Fruit fly (Drosophila melanogaster): ENCODE data around the gene ath.

ath gene

dm6 chr2L:10231092-10231494 is 20.1 kb downstream of the ath start:
- TF ChIP-seq CG13204 (GFP tag; optimal IDR thresholded peaks at IDR 0.05) (no peak), CG10348 (GFP tag; IDR thresholded peaks at IDR 0.05) (no peak), CG4496 (GFP tag; IDR thresholded peaks at IDR 0.05) (peak; percentile 65; the same call in 2 of the 3 replicates), EcR (GFP tag; optimal IDR thresholded peaks at IDR 0.05) (no peak), CG17806 (tag; optimal IDR thresholded peaks at IDR 0.05) (peak; percentile 53), gl (tag; optimal IDR thresholded peaks at IDR 0.05) (no peak), CG12605 (GFP tag; IDR thresholded peaks at IDR 0.05) (no peak), CG8301 (tag; optimal IDR thresholded peaks at IDR 0.05) (peak; percentile 61), CG14655 (GFP tag; optimal IDR thresholded peaks at IDR 0.05) (no peak), Pif1A (GFP tag; optimal IDR thresholded peaks at IDR 0.05) (peak; percentile 79), CG15710 (tag; optimal IDR thresholded peaks at IDR 0.05) (peak; percentile 10), Pif1B (GFP tag; optimal IDR thresholded peaks at IDR 0.05) (peak; percentile 62), D1 (tag; optimal IDR thresholded peaks at IDR 0.05) (no peak), CG32121 (GFP tag; IDR thresholded peaks at IDR 0.05) (peak; percentile 54; the same call in 1 of the 2 replicates), fd96Ca (GFP tag; IDR thresholded peaks at IDR 0.05) (no peak), CG8159 (tag; optimal IDR thresholded peaks at IDR 0.05) (peak; percentile 38), rn (GFP tag; IDR thresholded peaks at IDR 0.05) (no peak), Ets98B (GFP tag; IDR thresholded peaks at IDR 0.05) (no peak), Snoo (tag; optimal IDR thresholded peaks at IDR 0.05) (no peak), CG34367 (tag; optimal IDR thresholded peaks at IDR 0.05) (no peak), CG9948 (tag; optimal IDR thresholded peaks at IDR 0.05) (peak; percentile 30)

dm6 chr2L:10231510-10231909 is 20.6 kb downstream of the ath start, which contains the start of gene ova:
TSS of gene ova (minus strand) at chr2L:10231692.
- no peak for TF ChIP-seq Pif1A (GFP tag; optimal IDR thresholded peaks at IDR 0.05)
- no peak for TF ChIP-seq gl (tag; optimal IDR thresholded peaks at IDR 0.05)
- TF ChIP-seq Pif1B (GFP tag; optimal IDR thresholded peaks at IDR 0.05), result no peak
- TF ChIP-seq CG32121 (GFP tag; IDR thresholded peaks at IDR 0.05), result no peak
- no peak for TF ChIP-seq D1 (tag; optimal IDR thresholded peaks at IDR 0.05)
- no peak for TF ChIP-seq CG17806 (tag; optimal IDR thresholded peaks at IDR 0.05)
- TF ChIP-seq EcR (GFP tag; optimal IDR thresholded peaks at IDR 0.05), result no peak
- TF ChIP-seq CG9948 (tag; optimal IDR thresholded peaks at IDR 0.05), result no peak
- no peak for TF ChIP-seq CG8301 (tag; optimal IDR thresholded peaks at IDR 0.05)
- TF ChIP-seq fd96Ca (GFP tag; IDR thresholded peaks at IDR 0.05), result no peak
- TF ChIP-seq CG13204 (GFP tag; optimal IDR thresholded peaks at IDR 0.05), result no peak
- no peak for TF ChIP-seq CG34367 (tag; optimal IDR thresholded peaks at IDR 0.05)
- TF ChIP-seq rn (GFP tag; IDR thresholded peaks at IDR 0.05), result no peak
- TF ChIP-seq CG8159 (tag; optimal IDR thresholded peaks at IDR 0.05), result no peak
- TF ChIP-seq CG12605 (GFP tag; IDR thresholded peaks at IDR 0.05), result no peak

dm6 chr2L:10232152-10232816 is 21.3 kb downstream of the ath start, which contains the start of gene eEF1delta:
TSS of gene eEF1delta (plus strand) at chr2L:10232507.
- TF ChIP-seq CG12605 (GFP tag; IDR thresholded peaks at IDR 0.05), result no peak
- TF ChIP-seq CG17806 (tag; optimal IDR thresholded peaks at IDR 0.05), result no peak
- TF ChIP-seq Pif1A (GFP tag; optimal IDR thresholded peaks at IDR 0.05), result no peak
- TF ChIP-seq CG15710 (tag; optimal IDR thresholded peaks at IDR 0.05), result no peak
- TF ChIP-seq CG8301 (tag; optimal IDR thresholded peaks at IDR 0.05), result no peak
- TF ChIP-seq CG34367 (tag; optimal IDR thresholded peaks at IDR 0.05), result no peak
- TF ChIP-seq fd96Ca (GFP tag; IDR thresholded peaks at IDR 0.05), result no peak
- TF ChIP-seq EcR (GFP tag; optimal IDR thresholded peaks at IDR 0.05), result no peak
- no peak for TF ChIP-seq CG32121 (GFP tag; IDR thresholded peaks at IDR 0.05)
- TF ChIP-seq rn (GFP tag; IDR thresholded peaks at IDR 0.05), result no peak
- no peak for TF ChIP-seq CG9948 (tag; optimal IDR thresholded peaks at IDR 0.05)
- TF ChIP-seq gl (tag; optimal IDR thresholded peaks at IDR 0.05), result no peak
- TF ChIP-seq D1 (tag; optimal IDR thresholded peaks at IDR 0.05), result no peak
- no peak for TF ChIP-seq Pif1B (GFP tag; optimal IDR thresholded peaks at IDR 0.05)
- TF ChIP-seq CG8159 (tag; optimal IDR thresholded peaks at IDR 0.05), result no peak
- no peak for TF ChIP-seq Snoo (tag; optimal IDR thresholded peaks at IDR 0.05)
- TF ChIP-seq CG14655 (GFP tag; optimal IDR thresholded peaks at IDR 0.05), result no peak
- TF ChIP-seq Ets98B (GFP tag; IDR thresholded peaks at IDR 0.05), result no peak

dm6 chr2L:10232827-10233226 is 21.9 kb downstream of the ath start:
- TF ChIP-seq CG34367 (tag; optimal IDR thresholded peaks at IDR 0.05) (no peak), Pif1B (GFP tag; optimal IDR thresholded peaks at IDR 0.05) (no peak), Ets98B (GFP tag; IDR thresholded peaks at IDR 0.05) (no peak), Snoo (tag; optimal IDR thresholded peaks at IDR 0.05) (no peak), CG17806 (tag; optimal IDR thresholded peaks at IDR 0.05) (no peak), CG9948 (tag; optimal IDR thresholded peaks at IDR 0.05) (no peak), D1 (tag; optimal IDR thresholded peaks at IDR 0.05) (no peak), CG14655 (GFP tag; optimal IDR thresholded peaks at IDR 0.05) (no peak), Pif1A (GFP tag; optimal IDR thresholded peaks at IDR 0.05) (no peak), CG10348 (GFP tag; IDR thresholded peaks at IDR 0.05) (no peak), rn (GFP tag; IDR thresholded peaks at IDR 0.05) (no peak), CG8301 (tag; optimal IDR thresholded peaks at IDR 0.05) (no peak), CG32121 (GFP tag; IDR thresholded peaks at IDR 0.05) (no peak), EcR (GFP tag; optimal IDR thresholded peaks at IDR 0.05) (no peak), CG8159 (tag; optimal IDR thresholded peaks at IDR 0.05) (no peak), gl (tag; optimal IDR thresholded peaks at IDR 0.05) (no peak), CG4496 (GFP tag; IDR thresholded peaks at IDR 0.05) (no peak), CG15710 (tag; optimal IDR thresholded peaks at IDR 0.05) (no peak), fd96Ca (GFP tag; IDR thresholded peaks at IDR 0.05) (no peak), CG13204 (GFP tag; optimal IDR thresholded peaks at IDR 0.05) (no peak)

dm6 chr2L:10237725-10238446 is 26.9 kb downstream of the ath start, which contains the start of gene mthl15:
TSS of gene mthl15 (minus strand) at chr2L:10238317.
- no peak for TF ChIP-seq D1 (tag; optimal IDR thresholded peaks at IDR 0.05)
- no peak for TF ChIP-seq Ets98B (GFP tag; IDR thresholded peaks at IDR 0.05)
- TF ChIP-seq Pif1A (GFP tag; optimal IDR thresholded peaks at IDR 0.05), result no peak
- no peak for TF ChIP-seq CG14655 (GFP tag; optimal IDR thresholded peaks at IDR 0.05)
- no peak for TF ChIP-seq EcR (GFP tag; optimal IDR thresholded peaks at IDR 0.05)
- no peak for TF ChIP-seq CG12605 (GFP tag; IDR thresholded peaks at IDR 0.05)
- TF ChIP-seq CG8159 (tag; optimal IDR thresholded peaks at IDR 0.05), result no peak
- no peak for TF ChIP-seq fd96Ca (GFP tag; IDR thresholded peaks at IDR 0.05)
- no peak for TF ChIP-seq Pif1B (GFP tag; optimal IDR thresholded peaks at IDR 0.05)
- TF ChIP-seq CG10348 (GFP tag; IDR thresholded peaks at IDR 0.05), result no peak
- TF ChIP-seq CG9948 (tag; optimal IDR thresholded peaks at IDR 0.05), result no peak
- no peak for TF ChIP-seq gl (tag; optimal IDR thresholded peaks at IDR 0.05)
- TF ChIP-seq CG34367 (tag; optimal IDR thresholded peaks at IDR 0.05), result no peak
- no peak for TF ChIP-seq CG15710 (tag; optimal IDR thresholded peaks at IDR 0.05)
- TF ChIP-seq CG4496 (GFP tag; IDR thresholded peaks at IDR 0.05), result no peak
- no peak for TF ChIP-seq rn (GFP tag; IDR thresholded peaks at IDR 0.05)
- TF ChIP-seq CG17806 (tag; optimal IDR thresholded peaks at IDR 0.05), result no peak
- TF ChIP-seq CG8301 (tag; optimal IDR thresholded peaks at IDR 0.05), result no peak
- no peak for TF ChIP-seq CG32121 (GFP tag; IDR thresholded peaks at IDR 0.05)
- TF ChIP-seq CG13204 (GFP tag; optimal IDR thresholded peaks at IDR 0.05), result no peak
